Fruit fly (Drosophila melanogaster) whole organism, prepupa: ENCODE data around the gene CG8135.
A peak's percentile ranks its signal among the peaks of the same experiment; 100 is the strongest.

ENCODE experiments used
- Blimp-1 ChIP-seq: fragments of 200-800 bp; sonication (Bioruptor generic); optimal IDR thresholded peaks from 3 replicates; lab custom pipeline; 2017; ENCODE audit warnings: missing biosample characterization, missing genetic modification characterization, mild to moderate bottlenecking, moderate library complexity, missing genetic modification reagents
- CG10669 ChIP-seq: fragments of 200-800 bp; sonication (Bioruptor generic); optimal IDR thresholded peaks from 3 replicates; lab custom pipeline; 2018; ENCODE audit warnings: missing biosample characterization, mild to moderate bottlenecking, missing genetic modification characterization, moderate library complexity
- CG11294 ChIP-seq: fragments of 200-800 bp; sonication (Bioruptor generic); IDR thresholded peaks from 2 replicates; pipeline ENCODE4 v1.3.6; 2022; ENCODE audit warnings: missing biosample characterization, missing genetic modification characterization
- CG11902 ChIP-seq: fragments of 200-800 bp; sonication (Bioruptor generic); optimal IDR thresholded peaks from 3 replicates; lab custom pipeline; 2016; ENCODE audit warnings: missing biosample characterization, missing genetic modification characterization
- CG1621 ChIP-seq: fragments of 200-800 bp; sonication (Bioruptor generic); optimal IDR thresholded peaks from 3 replicates; lab custom pipeline; 2018; ENCODE audit warnings: missing biosample characterization, mild to moderate bottlenecking, missing genetic modification characterization
- CG16779 ChIP-seq: fragments of 200-800 bp; sonication (Bioruptor generic); optimal IDR thresholded peaks from 3 replicates; lab custom pipeline; 2017; ENCODE audit warnings: missing biosample characterization, mild to moderate bottlenecking, missing genetic modification characterization
- CG31627 ChIP-seq: fragments of 200-800 bp; sonication (Bioruptor generic); optimal IDR thresholded peaks from 3 replicates; lab custom pipeline; 2016; ENCODE audit warnings: missing biosample characterization, missing genetic modification characterization
- CG34406 ChIP-seq: fragments of 200-800 bp; sonication (Bioruptor generic); optimal IDR thresholded peaks from 3 replicates; lab custom pipeline; 2016; ENCODE audit warnings: missing biosample characterization, missing genetic modification characterization
- CG6163 ChIP-seq: fragments of 200-800 bp; sonication (Bioruptor generic); IDR thresholded peaks from 3 replicates; pipeline ENCODE4 v1.3.6; 2022; ENCODE audit warnings: missing biosample characterization, missing genetic modification characterization
- CG6808 ChIP-seq: fragments of 200-800 bp; sonication (Bioruptor generic); optimal IDR thresholded peaks from 3 replicates; lab custom pipeline; 2017; ENCODE audit warnings: missing biosample characterization, missing genetic modification characterization, mild to moderate bottlenecking, moderate library complexity, missing genetic modification reagents
- CG6854 ChIP-seq: fragments of 200-800 bp; sonication (Bioruptor generic); optimal IDR thresholded peaks from 2 replicates; lab custom pipeline; 2017; ENCODE audit warnings: missing biosample characterization, mild to moderate bottlenecking, missing genetic modification characterization
- CG7368 ChIP-seq: fragments of 200-800 bp; sonication (Bioruptor generic); optimal IDR thresholded peaks from 3 replicates; lab custom pipeline; 2016; ENCODE audit warnings: missing biosample characterization, missing genetic modification characterization
- CG8119 ChIP-seq: fragments of 200-800 bp; sonication (Bioruptor generic); IDR thresholded peaks from 3 replicates; pipeline ENCODE4 v1.3.6; 2022; ENCODE audit warnings: missing biosample characterization, missing genetic modification characterization
- CG8319 ChIP-seq: fragments of 200-800 bp; sonication (Bioruptor generic); optimal IDR thresholded peaks from 3 replicates; lab custom pipeline; 2016; ENCODE audit warnings: missing biosample characterization, missing genetic modification characterization
- CG8632 ChIP-seq: fragments of 200-800 bp; sonication (Bioruptor generic); optimal IDR thresholded peaks from 3 replicates; lab custom pipeline; 2016; ENCODE audit warnings: missing biosample characterization, missing genetic modification characterization
- Eip78C ChIP-seq: fragments of 200-800 bp; sonication (Bioruptor generic); peaks from one replicate; lab custom pipeline; 2016; ENCODE audit warnings: missing biosample characterization, missing genetic modification characterization
- Eip93F ChIP-seq: fragments of 200-800 bp; sonication (Bioruptor generic); optimal IDR thresholded peaks from 2 replicates; lab custom pipeline; 2016; ENCODE audit warnings: missing biosample characterization, mild to moderate bottlenecking, missing genetic modification characterization
- Ets21C ChIP-seq: fragments of 200-800 bp; sonication (Bioruptor generic); optimal IDR thresholded peaks from 3 replicates; lab custom pipeline; 2016; ENCODE audit warnings: missing biosample characterization, missing genetic modification characterization
- Ets96B ChIP-seq: fragments of 200-800 bp; optimal IDR thresholded peaks from 2 replicates; lab custom pipeline; 2019; ENCODE audit warnings: missing biosample characterization, mild to moderate bottlenecking, missing genetic modification characterization, moderate library complexity
- Gug ChIP-seq: fragments of 200-800 bp; sonication (Bioruptor generic); IDR thresholded peaks from 2 replicates; pipeline ENCODE4 v1.3.6; 2022; ENCODE audit warnings: missing biosample characterization, missing genetic modification characterization
- Hr38 ChIP-seq: sonication (Bioruptor generic); optimal IDR thresholded peaks from 2 replicates; lab custom pipeline; 2016; ENCODE audit warnings: missing biosample characterization, missing genetic modification characterization
- Hr4 ChIP-seq: fragments of 200-800 bp; sonication (Bioruptor generic); optimal IDR thresholded peaks from 3 replicates; lab custom pipeline; 2016; ENCODE audit warnings: missing biosample characterization, missing genetic modification characterization
- Lpt ChIP-seq: fragments of 200-800 bp; sonication (Bioruptor generic); optimal IDR thresholded peaks from 3 replicates; lab custom pipeline; 2016; ENCODE audit warnings: missing biosample characterization, missing genetic modification characterization
- OdsH ChIP-seq: fragments of 200-800 bp; sonication (Bioruptor generic); optimal IDR thresholded peaks from 3 replicates; lab custom pipeline; 2016; ENCODE audit warnings: missing biosample characterization, missing genetic modification characterization
- Sox14 ChIP-seq: fragments of 200-800 bp; sonication (Bioruptor generic); optimal IDR thresholded peaks from 3 replicates; lab custom pipeline; 2016; ENCODE audit warnings: missing biosample characterization, missing genetic modification characterization
- Sox15 ChIP-seq: fragments of 200-800 bp; sonication (Bioruptor generic); optimal IDR thresholded peaks from 3 replicates; lab custom pipeline; 2016; ENCODE audit warnings: missing biosample characterization, missing genetic modification characterization
- achi ChIP-seq: fragments of 200-800 bp; sonication (Bioruptor generic); optimal IDR thresholded peaks from 3 replicates; lab custom pipeline; 2016; ENCODE audit warnings: missing biosample characterization, missing genetic modification characterization
- acj6 ChIP-seq: fragments of 200-800 bp; sonication (Bioruptor generic); optimal IDR thresholded peaks from 3 replicates; lab custom pipeline; 2016; ENCODE audit warnings: missing biosample characterization, missing genetic modification characterization
- dac ChIP-seq: fragments of 200-800 bp; sonication (Bioruptor generic); optimal IDR thresholded peaks from 2 replicates; lab custom pipeline; 2017; ENCODE audit warnings: missing biosample characterization, mild to moderate bottlenecking, missing genetic modification characterization
- esn ChIP-seq: fragments of 200-800 bp; sonication (Bioruptor generic); optimal IDR thresholded peaks from 2 replicates; lab custom pipeline; 2016; ENCODE audit warnings: missing biosample characterization, mild to moderate bottlenecking, missing genetic modification characterization, moderate library complexity
- fd85E ChIP-seq: fragments of 200-800 bp; sonication (Bioruptor generic); optimal IDR thresholded peaks from 3 replicates; lab custom pipeline; 2016; ENCODE audit warnings: missing biosample characterization, missing genetic modification characterization
- net ChIP-seq: fragments of 200-800 bp; sonication (Bioruptor generic); optimal IDR thresholded peaks from 3 replicates; lab custom pipeline; 2016; ENCODE audit warnings: missing biosample characterization, missing genetic modification characterization
- pdm3 ChIP-seq: fragments of 200-800 bp; sonication (Bioruptor generic); optimal IDR thresholded peaks from 3 replicates; lab custom pipeline; 2016; ENCODE audit warnings: missing biosample characterization, missing genetic modification characterization
- salr ChIP-seq, 2 experiments: fragments of 200-800 bp; sonication (Bioruptor generic); optimal IDR thresholded peaks; 3 replicates each; lab custom pipeline; 2016 to 2018; ENCODE audit warnings: missing biosample characterization in 2 of 2, missing genetic modification characterization in 2 of 2, mild to moderate bottlenecking in 1 of 2
- spab ChIP-seq: fragments of 200-800 bp; sonication (Bioruptor generic); optimal IDR thresholded peaks from 2 replicates; lab custom pipeline; 2017; ENCODE audit warnings: missing biosample characterization, mild to moderate bottlenecking, missing genetic modification characterization, missing genetic modification reagents
- ss ChIP-seq, 2 experiments: fragments of 200-800 bp; sonication (Bioruptor generic); optimal IDR thresholded peaks; 2 replicates in 1 of 2; 3 replicates in 1 of 2; lab custom pipeline; 2017 to 2018; ENCODE audit warnings: mild to moderate bottlenecking in 2 of 2, missing biosample characterization in 2 of 2, missing genetic modification characterization in 2 of 2, moderate library complexity in 1 of 2
- topi ChIP-seq: fragments of 200-800 bp; sonication (Bioruptor generic); optimal IDR thresholded peaks from 3 replicates; lab custom pipeline; 2016; ENCODE audit warnings: missing biosample characterization, missing genetic modification characterization
- vri ChIP-seq: fragments of 200-800 bp; sonication (Bioruptor generic); optimal IDR thresholded peaks from 3 replicates; lab custom pipeline; 2016; ENCODE audit warnings: missing biosample characterization, mild to moderate bottlenecking, missing genetic modification characterization

CG8135 gene

dm6 chr3R:9401127-9401603 lies 3.0 kb upstream of the CG8135 start, which contains the start of the genes RpL34b and CG8132 (continued):
- TF ChIP-seq pdm3 (GFP tag; lab: Kevin White, UChicago) (peak; percentile 94), CG11294 (GFP tag; lab: Robert Waterston, UW) (peak; percentile 82), achi (GFP tag; lab: Kevin White, UChicago) (peak; percentile 89), fd85E (GFP tag; lab: Kevin White, UChicago) (peak; percentile 79), CG1621 (peak; percentile 82), Hr4 (GFP tag; lab: Kevin White, UChicago) (peak; percentile 91), CG31627 (GFP tag; lab: Kevin White, UChicago) (peak; percentile 96), Gug (GFP tag; lab: Robert Waterston, UW) (peak; percentile 96), Lpt (GFP tag; lab: Kevin White, UChicago) (peak; percentile 86), CG16779 (tag; lab: Kevin White, UChicago) (peak; percentile 71), CG6854 (GFP tag; lab: Kevin White, UChicago) (peak; percentile 88), Sox14 (GFP tag; lab: Kevin White, UChicago) (peak; percentile 92), acj6 (GFP tag; lab: Kevin White, UChicago) (peak; percentile 94), OdsH (GFP tag; lab: Kevin White, UChicago) (peak; percentile 94), Ets21C (peak; percentile 93), CG6808 (GFP tag; lab: Kevin White, UChicago) (peak; percentile 84), net (GFP tag; lab: Kevin White, UChicago) (peak; percentile 86), salr (GFP tag; optimal IDR thresholded peaks at IDR 0.05; lab: Kevin White, UChicago) (peak; percentile 76 to 89), Eip78C (peak; percentile 96), Hr38 (GFP tag; lab: Kevin White, UChicago) (peak; percentile 39), CG34406 (peak; percentile 88), CG8119 (GFP tag; lab: Robert Waterston, UW) (peak; percentile 86), topi (peak; percentile 90), CG8632 (GFP tag; lab: Kevin White, UChicago) (peak; percentile 86), Sox15 (GFP tag; lab: Kevin White, UChicago) (peak; percentile 86), Ets96B (tag; lab: Kevin White, UChicago) (peak; percentile 84)

dm6 chr3R:9408069-9408468 lies 3.9 kb downstream of the CG8135 start, which contains the start of gene CG44261:
CG44261 (minus strand) TSS chr3R:9408169.
- TF ChIP-seq pdm3 (GFP tag; lab: Kevin White, UChicago), result no peak
- TF ChIP-seq Eip93F (GFP tag; lab: Kevin White, UChicago), result no peak
- no peak for TF ChIP-seq Gug (GFP tag; lab: Robert Waterston, UW)
- TF ChIP-seq spab (GFP tag; lab: Kevin White, UChicago), result no peak
- no peak for TF ChIP-seq fd85E (GFP tag; lab: Kevin White, UChicago)
- no peak for TF ChIP-seq CG8119 (GFP tag; lab: Robert Waterston, UW)
- TF ChIP-seq Ets96B (tag; lab: Kevin White, UChicago), result no peak
- TF ChIP-seq Hr38 (GFP tag; lab: Kevin White, UChicago), result no peak
- no peak for TF ChIP-seq Hr4 (GFP tag; lab: Kevin White, UChicago)
- no peak for TF ChIP-seq salr (GFP tag; optimal IDR thresholded peaks at IDR 0.05; lab: Kevin White, UChicago)
- no peak for TF ChIP-seq CG8319 (GFP tag; lab: Kevin White, UChicago)
- TF ChIP-seq, all 60 proteins: peak for 0

dm6 chr3R:9410182-9410581 lies 6.0 kb downstream of the CG8135 start, which contains the start of gene betaTub85D:
betaTub85D (minus strand) TSS chr3R:9410282.
- no peak for TF ChIP-seq Sox14 (GFP tag; lab: Kevin White, UChicago)
- no peak for TF ChIP-seq vri (GFP tag; lab: Kevin White, UChicago)
- no peak for TF ChIP-seq CG8119 (GFP tag; lab: Robert Waterston, UW)
- TF ChIP-seq CG10669 (GFP tag; lab: Kevin White, UChicago), result no peak
- TF ChIP-seq spab (GFP tag; lab: Kevin White, UChicago), result no peak
- TF ChIP-seq OdsH (GFP tag; lab: Kevin White, UChicago), result no peak
- no peak for TF ChIP-seq CG11902
- no peak for TF ChIP-seq CG6163 (GFP tag; lab: Robert Waterston, UW)
- no peak for TF ChIP-seq dac
- TF ChIP-seq ss (GFP tag; optimal IDR thresholded peaks at IDR 0.05; lab: Kevin White, UChicago), result no peak
- TF ChIP-seq CG7368, result no peak
- no peak for TF ChIP-seq CG8632 (GFP tag; lab: Kevin White, UChicago)
- no peak for TF ChIP-seq Blimp-1 (GFP tag; lab: Kevin White, UChicago)
- TF ChIP-seq esn (GFP tag; lab: Kevin White, UChicago), result no peak
- no peak for TF ChIP-seq topi
- TF ChIP-seq CG1621, result no peak
- no peak for TF ChIP-seq Ets21C
